Fruit fly (Drosophila melanogaster): ENCODE measurements around the gene CG42353.

Gene CG42353

DNA sequence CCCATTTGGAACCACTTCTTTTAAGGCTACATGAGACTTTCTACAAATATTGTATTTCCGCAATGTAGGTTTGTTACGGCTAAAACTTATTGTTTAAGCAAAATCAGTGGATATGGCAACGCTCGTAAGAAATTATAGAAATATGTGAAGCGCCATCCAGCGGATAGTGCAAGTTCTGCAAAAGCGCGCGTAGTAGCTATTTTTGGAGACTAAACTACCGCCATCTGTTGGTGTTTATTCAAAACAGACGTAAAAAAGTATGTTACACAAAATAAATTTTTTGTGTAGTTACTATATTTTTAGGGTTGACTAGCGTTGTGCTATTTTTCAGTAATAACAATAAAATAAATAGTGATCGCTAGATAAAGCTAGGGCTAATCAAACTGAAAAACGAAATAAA is 969 bp upstream of the CG42353 start:
- TF ChIP-seq CG11247 (GFP tag; IDR thresholded peaks at IDR 0.05) (peak; percentile 83), ftz-f1 (GFP tag; optimal IDR thresholded peaks at IDR 0.05) (no peak), bab2 (GFP tag; optimal IDR thresholded peaks at IDR 0.05) (peak; percentile 66), sisA (GFP tag; IDR thresholded peaks at IDR 0.05) (peak; percentile 48), rib (GFP tag; IDR thresholded peaks at IDR 0.05) (0 out of 2 replicates have a peak, but pooled peaks have one; percentile 18), sd (tag; optimal IDR thresholded peaks at IDR 0.05) (peak; percentile 5), Hr39 (optimal IDR thresholded peaks at IDR 0.05) (no peak), Camta (GFP tag; optimal IDR thresholded peaks at IDR 0.05) (peak; percentile 52), NC2β (GFP tag; optimal IDR thresholded peaks at IDR 0.05) (peak; percentile 33), en (GFP tag; optimal IDR thresholded peaks at IDR 0.05) (peak; percentile 18), salm (tag; optimal IDR thresholded peaks at IDR 0.05) (no peak), hb (GFP tag; IDR thresholded peaks at IDR 0.05; ENCODE audit: partially characterized antibody) (no peak), tin (GFP tag; optimal IDR thresholded peaks at IDR 0.05) (peak; percentile 13), hbn (GFP tag; IDR thresholded peaks at IDR 0.05; ENCODE audit: partially characterized antibody) (no peak), pan (optimal IDR thresholded peaks at IDR 0.05) (no peak), pan (GFP tag; optimal IDR thresholded peaks at IDR 0.05 in 1 of 2, IDR thresholded peaks at IDR 0.05 in 1 of 2) (peak in 1 of 2 experiments; percentile 46), CG7839 (tag; optimal IDR thresholded peaks at IDR 0.05) (peak; percentile 35), CG6683 (GFP tag; optimal IDR thresholded peaks at IDR 0.05) (no peak), NFAT (GFP tag; IDR thresholded peaks at IDR 0.05) (peak; percentile 83), aop (GFP tag; IDR thresholded peaks at IDR 0.05) (no peak), tx (GFP tag; optimal IDR thresholded peaks at IDR 0.05) (no peak), ara (GFP tag; IDR thresholded peaks at IDR 0.05) (peak; percentile 49), CG31441 (GFP tag; IDR thresholded peaks at IDR 0.05) (no peak), ERR (GFP tag; optimal IDR thresholded peaks at IDR 0.05) (no peak), BEAF-32 (GFP tag; optimal IDR thresholded peaks at IDR 0.05) (no peak), bbx (GFP tag; IDR thresholded peaks at IDR 0.05; ENCODE audit: partially characterized antibody) (peak; percentile 40; the same call in 1 of the 2 replicates), CG14441 (GFP tag; IDR thresholded peaks at IDR 0.05) (peak; percentile 59), Mrtf (GFP tag; IDR thresholded peaks at IDR 0.05) (peak; percentile 62; the same call in 2 of the 3 replicates), CG6791 (GFP tag; IDR thresholded peaks at IDR 0.05; ENCODE audit: partially characterized antibody) (peak; percentile 36; the same call in 1 of the 3 replicates), chn (GFP tag; optimal IDR thresholded peaks at IDR 0.05) (peak; percentile 24), CG42726 (GFP tag; IDR thresholded peaks at IDR 0.05; ENCODE audit: partially characterized antibody) (peak; percentile 72), CG18476 (GFP tag; optimal IDR thresholded peaks at IDR 0.05) (no peak), Rx (GFP tag; IDR thresholded peaks at IDR 0.05) (peak; percentile 36; the same call in 1 of the 2 replicates), ase (GFP tag; IDR thresholded peaks at IDR 0.05) (peak; percentile 53; the same call in 2 of the 3 replicates), CG13624 (GFP tag; optimal IDR thresholded peaks at IDR 0.05) (peak; percentile 38), slbo (GFP tag; IDR thresholded peaks at IDR 0.05) (peak; percentile 69), yki (optimal IDR thresholded peaks at IDR 0.05) (no peak), nau (GFP tag; optimal IDR thresholded peaks at IDR 0.05) (no peak), CG15696 (tag; optimal IDR thresholded peaks at IDR 0.05) (peak; percentile 26), CG11456 (GFP tag; IDR thresholded peaks at IDR 0.05) (peak; percentile 94), Gsc (GFP tag; IDR thresholded peaks at IDR 0.05) (no peak), vnd (GFP tag; IDR thresholded peaks at IDR 0.05; ENCODE audit: partially characterized antibody) (no peak), CG11723 (GFP tag; optimal IDR thresholded peaks at IDR 0.05) (no peak), inv (GFP tag; IDR thresholded peaks at IDR 0.05; ENCODE audit: partially characterized antibody) (no peak), CG17829 (tag; optimal IDR thresholded peaks at IDR 0.05) (peak; percentile 48), Ets97D (GFP tag; optimal IDR thresholded peaks at IDR 0.05) (peak; percentile 30), zfh1 (GFP tag; IDR thresholded peaks at IDR 0.05) (peak; percentile 54; the same call in 1 of the 3 replicates), CG17385 (GFP tag; optimal IDR thresholded peaks at IDR 0.05) (no peak), chinmo (GFP tag; IDR thresholded peaks at IDR 0.05; ENCODE audit: partially characterized antibody) (no peak), D (optimal IDR thresholded peaks at IDR 0.05) (no peak), D (GFP tag; optimal IDR thresholded peaks at IDR 0.05) (no peak), crol (GFP tag; IDR thresholded peaks at IDR 0.05) (no peak)
